Worm (Caenorhabditis elegans) whole organism, mixed stage, embryonic: ENCODE results near the gene Y81G3A.4.

Source experiments
- mep-1 ChIP-seq: fragments of 150-350 bp; optimal IDR thresholded peaks from 2 replicates; lab custom pipeline; 2017; ENCODE audit warnings: missing biosample characterization, missing genetic modification reagents, missing genetic modification characterization, inconsistent platforms
- nhr-237 ChIP-seq: fragments of 150-350 bp; optimal IDR thresholded peaks from 2 replicates; lab custom pipeline; 2014; ENCODE audit warnings: missing biosample characterization, missing genetic modification characterization
- pha-4 ChIP-seq: fragments of 150-350 bp; optimal IDR thresholded peaks from 2 replicates; lab custom pipeline; 2018; ENCODE audit warnings: missing biosample characterization, missing genetic modification reagents, missing genetic modification characterization
- snpc-4 ChIP-seq: fragments of 150-350 bp; optimal IDR thresholded peaks from 2 replicates; lab custom pipeline; 2014; ENCODE audit warnings: missing biosample characterization, missing genetic modification characterization
- zip-8 ChIP-seq: fragments of 150-350 bp; optimal IDR thresholded peaks from 2 replicates; lab custom pipeline; 2014; ENCODE audit warnings: missing biosample characterization, missing genetic modification characterization
- ztf-11 ChIP-seq: fragments of 150-350 bp; optimal IDR thresholded peaks from 2 replicates; lab custom pipeline; 2014; ENCODE audit warnings: missing biosample characterization, missing genetic modification characterization

DNA sequence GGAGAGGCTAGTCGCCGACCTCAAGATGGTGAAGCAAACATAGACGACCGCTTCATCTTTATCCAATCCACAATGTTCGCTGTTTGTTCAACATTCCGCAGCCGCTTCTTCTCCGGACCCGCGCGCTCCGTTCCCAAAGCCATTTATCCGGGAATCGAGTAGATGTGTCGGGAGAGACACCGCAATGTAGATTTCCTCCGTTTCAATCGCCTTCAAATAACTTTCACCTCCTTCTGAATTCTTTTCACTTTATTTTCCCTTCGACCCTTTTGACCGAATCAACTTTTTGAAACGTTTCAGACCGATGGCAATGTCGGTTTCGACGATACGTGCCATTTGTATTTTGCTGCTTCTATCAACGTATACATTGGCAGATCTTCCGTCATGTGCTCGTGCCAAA lies 16.5 kb downstream of the Y81G3A.4 start, which contains the start of gene pqn-32:
- TF ChIP-seq mep-1 (tag; lab: Kevin White, UChicago) (no peak), pha-4 (tag; lab: Kevin White, UChicago) (no peak), snpc-4 (tag; lab: Kevin White, UChicago) (no peak), nhr-237 (tag; lab: Kevin White, UChicago) (no peak), zip-8 (tag; lab: Kevin White, UChicago) (no peak), ztf-11 (tag; lab: Kevin White, UChicago) (no peak)
